Worm (Caenorhabditis elegans) whole organism, midembryonic: ENCODE measurements around the gene chil-24.

Experiments used
- T22C8.4 ChIP-seq: fragments of 200-800 bp; sonication (Bioruptor generic); IDR thresholded peaks from 2 replicates; pipeline ENCODE4 v1.3.6; 2022; ENCODE audit warnings: missing genetic modification characterization, missing compliant biosample characterization
- flt-1 ChIP-seq: fragments of 200-800 bp; sonication (Bioruptor generic); IDR thresholded peaks from 2 replicates; pipeline ENCODE4 v1.3.6; 2022; ENCODE audit warnings: missing genetic modification characterization, missing compliant biosample characterization
- med-1 ChIP-seq: sonication (generic microtip); optimal IDR thresholded peaks from 2 replicates; lab custom pipeline; 2017; ENCODE audit warnings: missing genetic modification characterization, mild to moderate bottlenecking, missing compliant biosample characterization, antibody characterized with exemption, missing genetic modification reagents; ENCODE audit not compliant: insufficient read depth
- ref-1 ChIP-seq: fragments of 200-800 bp; sonication (Bioruptor generic); conservative IDR thresholded peaks from 2 replicates; pipeline ENCODE4 v1.3.6; 2022; ENCODE audit warnings: missing genetic modification reagents, missing genetic modification characterization, missing compliant biosample characterization
- tab-1 ChIP-seq: fragments of 200-800 bp; sonication (Bioruptor generic); IDR thresholded peaks from 2 replicates; pipeline ENCODE4 v1.3.6; 2022; ENCODE audit warnings: missing genetic modification characterization, missing compliant biosample characterization
- ztf-23 ChIP-seq: fragments of 200-800 bp; sonication (Bioruptor generic); IDR thresholded peaks from 2 replicates; pipeline ENCODE4 v1.3.6; 2022; ENCODE audit warnings: missing genetic modification reagents, missing genetic modification characterization, missing compliant biosample characterization
- ztf-29 ChIP-seq: fragments of 200-800 bp; sonication (Bioruptor generic); IDR thresholded peaks from 2 replicates; pipeline ENCODE4 v1.3.6; 2022; ENCODE audit warnings: missing genetic modification reagents, missing genetic modification characterization, missing compliant biosample characterization

DNA sequence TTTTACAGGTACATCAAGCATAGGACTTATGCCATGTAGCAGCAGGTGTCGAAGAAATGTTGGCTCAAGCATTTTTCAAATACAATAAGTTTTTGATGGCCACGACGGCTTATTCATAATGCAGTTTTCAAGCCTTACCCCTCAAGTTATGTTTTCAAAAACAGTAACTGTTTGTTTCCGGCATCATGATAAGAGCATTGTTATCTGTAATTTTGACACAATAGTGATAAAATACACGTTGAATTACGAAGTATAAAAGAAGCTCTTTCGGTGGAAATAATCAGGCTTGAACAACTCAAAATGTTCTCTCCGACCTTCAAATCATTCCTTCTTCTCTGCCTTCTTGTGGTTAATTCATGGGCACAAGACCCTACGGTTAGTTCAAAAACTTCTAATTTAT, 26.9 kb upstream of the chil-24 start, which contains the start of gene clec-121:
- no peak for TF ChIP-seq tab-1 (GFP tag; lab: Robert Waterston, UW)
- no peak for TF ChIP-seq med-1 (GFP tag; lab: Kevin White, UChicago)
- no peak for TF ChIP-seq ztf-23 (GFP tag; lab: Robert Waterston, UW)
- TF ChIP-seq T22C8.4, result no peak
- no peak for TF ChIP-seq flt-1
- TF ChIP-seq ztf-29 (GFP tag; lab: Robert Waterston, UW), result no peak
- TF ChIP-seq ref-1 (GFP tag; lab: Robert Waterston, UW), result no peak
